Fruit fly (Drosophila melanogaster): ENCODE data around the gene CG7407.

The CG7407 gene

dm6 chr3L:21823236-21823635 lies at the start of gene CG7407:
TSS of gene CG7407 (plus strand) at chr3L:21823461.
- no peak for TF ChIP-seq Vsx2 (GFP tag; optimal IDR thresholded peaks at IDR 0.05; ENCODE audit: partially characterized antibody)
- TF ChIP-seq OdsH (GFP tag; optimal IDR thresholded peaks at IDR 0.05), result no peak
- no peak for TF ChIP-seq Rel (GFP tag; optimal IDR thresholded peaks at IDR 0.05)
- peak; percentile 49 for TF ChIP-seq Rel (tag; optimal IDR thresholded peaks at IDR 0.05)
- no peak for TF ChIP-seq HLH106 (tag; optimal IDR thresholded peaks at IDR 0.05)
- TF ChIP-seq rgr (GFP tag; optimal IDR thresholded peaks at IDR 0.05), result no peak
- no peak for TF ChIP-seq pan (optimal IDR thresholded peaks at IDR 0.05)

- TF ChIP-seq CG32264 (GFP tag; optimal IDR thresholded peaks at IDR 0.05) (no peak), sage (GFP tag; optimal IDR thresholded peaks at IDR 0.05) (no peak), dmrt93B (GFP tag; optimal IDR thresholded peaks at IDR 0.05) (no peak), CG9705 (GFP tag; optimal IDR thresholded peaks at IDR 0.05) (no peak), tai (GFP tag; optimal IDR thresholded peaks at IDR 0.05) (no peak), psq (GFP tag; optimal IDR thresholded peaks at IDR 0.05) (no peak), Hr83 (GFP tag; optimal IDR thresholded peaks at IDR 0.05; ENCODE audit: poor library complexity, severe bottlenecking) (no peak), Abd-B (GFP tag; optimal IDR thresholded peaks at IDR 0.05) (no peak), pan (optimal IDR thresholded peaks at IDR 0.05) (no peak), jim (GFP tag; optimal IDR thresholded peaks at IDR 0.05) (no peak), ey (GFP tag; optimal IDR thresholded peaks at IDR 0.05) (no peak)
Observed at dm6 chr3L:21773855-21774254, 49.4 kb upstream of the CG7407 start.

- no peak for TF ChIP-seq HLH106 (tag; optimal IDR thresholded peaks at IDR 0.05)
- TF ChIP-seq dsf (GFP tag; optimal IDR thresholded peaks at IDR 0.05; ENCODE audit: borderline replicate concordance), result no peak
- no peak for TF ChIP-seq dl (GFP tag; optimal IDR thresholded peaks at IDR 0.05; ENCODE audit: insufficient read depth in 1 of 2, partially characterized antibody in 2 of 2)
- no peak for TF ChIP-seq fru (GFP tag; optimal IDR thresholded peaks at IDR 0.05)
- no peak for TF ChIP-seq foxo (GFP tag; optimal IDR thresholded peaks at IDR 0.05)
- no peak for TF ChIP-seq br (GFP tag; optimal IDR thresholded peaks at IDR 0.05)
- no peak for TF ChIP-seq CG32264 (GFP tag; optimal IDR thresholded peaks at IDR 0.05)
- no peak for TF ChIP-seq Abd-B (GFP tag; optimal IDR thresholded peaks at IDR 0.05)
Observed at dm6 chr3L:21787883-21788282, 35.4 kb upstream of the CG7407 start.

dm6 chr3L:21800424-21800823 lies 22.8 kb upstream of the CG7407 start:
- TF ChIP-seq foxo (GFP tag; optimal IDR thresholded peaks at IDR 0.05), result no peak
- TF ChIP-seq OdsH (GFP tag; optimal IDR thresholded peaks at IDR 0.05), result no peak
- no peak for TF ChIP-seq Sp1 (GFP tag; optimal IDR thresholded peaks at IDR 0.05)
- no peak for TF ChIP-seq br (GFP tag; optimal IDR thresholded peaks at IDR 0.05)
- no peak for TF ChIP-seq ey (GFP tag; optimal IDR thresholded peaks at IDR 0.05)
- no peak for TF ChIP-seq psq (GFP tag; optimal IDR thresholded peaks at IDR 0.05)
- no peak for TF ChIP-seq Hnf4 (GFP tag; optimal IDR thresholded peaks at IDR 0.05)
- TF ChIP-seq GATAd (GFP tag; optimal IDR thresholded peaks at IDR 0.05), result no peak
- no peak for TF ChIP-seq fru (GFP tag; optimal IDR thresholded peaks at IDR 0.05)
- TF ChIP-seq tai (GFP tag; optimal IDR thresholded peaks at IDR 0.05), result no peak
- no peak for TF ChIP-seq dsf (GFP tag; optimal IDR thresholded peaks at IDR 0.05; ENCODE audit: borderline replicate concordance)
- TF ChIP-seq Dfd (GFP tag; optimal IDR thresholded peaks at IDR 0.05), result no peak
- no peak for TF ChIP-seq h (GFP tag; optimal IDR thresholded peaks at IDR 0.05)

- peak; percentile 39 for TF ChIP-seq h (GFP tag; optimal IDR thresholded peaks at IDR 0.05)
- TF ChIP-seq rgr (GFP tag; optimal IDR thresholded peaks at IDR 0.05), result peak; percentile 66
- peak; percentile 75 for TF ChIP-seq HLH106 (tag; optimal IDR thresholded peaks at IDR 0.05)
- TF ChIP-seq psq (GFP tag; optimal IDR thresholded peaks at IDR 0.05), result peak; percentile 53
- TF ChIP-seq ey (GFP tag; optimal IDR thresholded peaks at IDR 0.05), result peak; percentile 25
- no peak for TF ChIP-seq Vsx2 (GFP tag; optimal IDR thresholded peaks at IDR 0.05; ENCODE audit: partially characterized antibody)
- TF ChIP-seq Jra (GFP tag; optimal IDR thresholded peaks at IDR 0.05), result no peak
- TF ChIP-seq woc (GFP tag; optimal IDR thresholded peaks at IDR 0.05), result peak; percentile 12
- no peak for TF ChIP-seq Mio (GFP tag; optimal IDR thresholded peaks at IDR 0.05)
- TF ChIP-seq brk (GFP tag; optimal IDR thresholded peaks at IDR 0.05), result peak; percentile 27
- no peak for TF ChIP-seq dl (GFP tag; optimal IDR thresholded peaks at IDR 0.05; ENCODE audit: insufficient read depth in 1 of 2, partially characterized antibody in 2 of 2)
- no peak for TF ChIP-seq CG9705 (GFP tag; optimal IDR thresholded peaks at IDR 0.05)
- peak; percentile 6 for TF ChIP-seq fru (GFP tag; optimal IDR thresholded peaks at IDR 0.05)
- peak; percentile 37 for TF ChIP-seq sage (GFP tag; optimal IDR thresholded peaks at IDR 0.05)
- peak; percentile 4 for TF ChIP-seq br (GFP tag; optimal IDR thresholded peaks at IDR 0.05)
- TF ChIP-seq OdsH (GFP tag; optimal IDR thresholded peaks at IDR 0.05), result peak; percentile 50
- no peak for TF ChIP-seq dmrt93B (GFP tag; optimal IDR thresholded peaks at IDR 0.05)
- peak; percentile 68 for TF ChIP-seq Sp1 (GFP tag; optimal IDR thresholded peaks at IDR 0.05)
- peak in 1 of 2 experiments; percentile 65 for TF ChIP-seq foxo (GFP tag; optimal IDR thresholded peaks at IDR 0.05)
Observed at dm6 chr3L:21808003-21808530, 15.2 kb upstream of the CG7407 start.

Data from whole organism, wandering third instar larva.